Worm (Caenorhabditis elegans): ENCODE measurements around the gene F53F8.7.

Gene F53F8.7

ce11 chrV:20681120-20681519, 17.0 kb downstream of the F53F8.7 start, which contains the start of gene srsx-35:
Gene srsx-35 (plus strand): TSS chrV:20681420.
- no peak for TF ChIP-seq him-1 (tag; optimal IDR thresholded peaks at IDR 0.05)
- TF ChIP-seq dao-5 (tag; optimal IDR thresholded peaks at IDR 0.05), result no peak
- no peak for TF ChIP-seq W03F9.2 (tag; optimal IDR thresholded peaks at IDR 0.05)

- TF ChIP-seq W03F9.2 (tag; optimal IDR thresholded peaks at IDR 0.05) (no peak), him-1 (tag; optimal IDR thresholded peaks at IDR 0.05) (no peak), dao-5 (tag; optimal IDR thresholded peaks at IDR 0.05) (no peak)
These were observed 18.0 kb downstream of the F53F8.7 start for ce11 chrV:20680189-20680588.

- TF ChIP-seq dao-5 (tag; optimal IDR thresholded peaks at IDR 0.05), result no peak
- no peak for TF ChIP-seq him-1 (tag; optimal IDR thresholded peaks at IDR 0.05)
- TF ChIP-seq W03F9.2 (tag; optimal IDR thresholded peaks at IDR 0.05), result no peak
These were observed 27.5 kb downstream of the F53F8.7 start for ce11 chrV:20670625-20671024.

- TF ChIP-seq him-1 (tag; optimal IDR thresholded peaks at IDR 0.05) (no peak), dao-5 (tag; optimal IDR thresholded peaks at IDR 0.05) (no peak), W03F9.2 (tag; optimal IDR thresholded peaks at IDR 0.05) (no peak)
These were observed 31.3 kb downstream of the F53F8.7 start, which contains the start of gene mlt-11 for ce11 chrV:20666905-20667304. Gene mlt-11 (plus strand): TSS chrV:20667205.

- TF ChIP-seq W03F9.2 (tag; optimal IDR thresholded peaks at IDR 0.05), result no peak
- TF ChIP-seq him-1 (tag; optimal IDR thresholded peaks at IDR 0.05), result no peak
- no peak for TF ChIP-seq dao-5 (tag; optimal IDR thresholded peaks at IDR 0.05)
These were observed 33.2 kb downstream of the F53F8.7 start for ce11 chrV:20664930-20665329.

- TF ChIP-seq him-1 (tag; optimal IDR thresholded peaks at IDR 0.05), result no peak
- no peak for TF ChIP-seq W03F9.2 (tag; optimal IDR thresholded peaks at IDR 0.05)
- TF ChIP-seq dao-5 (tag; optimal IDR thresholded peaks at IDR 0.05), result no peak
These were observed 34.4 kb downstream of the F53F8.7 start for ce11 chrV:20663736-20664135.

ce11 chrV:20662474-20662873, 35.7 kb downstream of the F53F8.7 start:
- no peak for TF ChIP-seq him-1 (tag; optimal IDR thresholded peaks at IDR 0.05)
- TF ChIP-seq W03F9.2 (tag; optimal IDR thresholded peaks at IDR 0.05), result no peak
- TF ChIP-seq dao-5 (tag; optimal IDR thresholded peaks at IDR 0.05), result no peak

ce11 chrV:20660025-20660424, 38.1 kb downstream of the F53F8.7 start, which contains the start of gene W01F3.2:
Gene W01F3.2 (plus strand): TSS chrV:20660325.
- no peak for TF ChIP-seq dao-5 (tag; optimal IDR thresholded peaks at IDR 0.05)
- no peak for TF ChIP-seq him-1 (tag; optimal IDR thresholded peaks at IDR 0.05)
- TF ChIP-seq W03F9.2 (tag; optimal IDR thresholded peaks at IDR 0.05), result no peak

ce11 chrV:20656626-20657025, 41.5 kb downstream of the F53F8.7 start:
- TF ChIP-seq dao-5 (tag; optimal IDR thresholded peaks at IDR 0.05) (no peak), him-1 (tag; optimal IDR thresholded peaks at IDR 0.05) (no peak), W03F9.2 (tag; optimal IDR thresholded peaks at IDR 0.05) (no peak)

ce11 chrV:20655174-20655573, 43.0 kb downstream of the F53F8.7 start:
- TF ChIP-seq him-1 (tag; optimal IDR thresholded peaks at IDR 0.05), result no peak
- no peak for TF ChIP-seq W03F9.2 (tag; optimal IDR thresholded peaks at IDR 0.05)
- no peak for TF ChIP-seq dao-5 (tag; optimal IDR thresholded peaks at IDR 0.05)

- TF ChIP-seq W03F9.2 (tag; optimal IDR thresholded peaks at IDR 0.05) (no peak), him-1 (tag; optimal IDR thresholded peaks at IDR 0.05) (no peak), dao-5 (tag; optimal IDR thresholded peaks at IDR 0.05) (no peak)
These were observed 43.8 kb downstream of the F53F8.7 start, which contains the start of gene mnr-1 for ce11 chrV:20654350-20654749. Gene mnr-1 (plus strand): TSS chrV:20654650.

- TF ChIP-seq him-1 (tag; optimal IDR thresholded peaks at IDR 0.05) (no peak), W03F9.2 (tag; optimal IDR thresholded peaks at IDR 0.05) (no peak)
These were observed 46.2 kb downstream of the F53F8.7 start for ce11 chrV:20651923-20652322.

ce11 chrV:20648868-20649267, 49.3 kb downstream of the F53F8.7 start:
- TF ChIP-seq dao-5 (tag; optimal IDR thresholded peaks at IDR 0.05) (no peak), W03F9.2 (tag; optimal IDR thresholded peaks at IDR 0.05) (no peak), him-1 (tag; optimal IDR thresholded peaks at IDR 0.05) (no peak)

- TF ChIP-seq him-1 (tag; optimal IDR thresholded peaks at IDR 0.05), result no peak
- no peak for TF ChIP-seq dao-5 (tag; optimal IDR thresholded peaks at IDR 0.05)
- TF ChIP-seq W03F9.2 (tag; optimal IDR thresholded peaks at IDR 0.05), result no peak
These were observed 52.7 kb downstream of the F53F8.7 start for ce11 chrV:20645479-20645878.
